Worm (Caenorhabditis elegans) whole organism, midembryonic: Measurements from ENCODE around the gene C33F10.8.
A peak's percentile ranks its signal among the peaks of the same experiment; 100 is the strongest.
"Not testable (repeated sequence)": the region's sequence is repeated elsewhere in the genome, so short reads cannot be mapped to it uniquely, and the experiment has no call there.

ENCODE experiments used
- T22C8.4 ChIP-seq: fragments of 200-800 bp; sonication (Bioruptor generic); IDR thresholded peaks from 2 replicates; pipeline ENCODE4 v1.3.6; 2022; ENCODE audit warnings: missing genetic modification characterization, missing compliant biosample characterization
- cog-1 ChIP-seq: sonication (generic microtip); optimal IDR thresholded peaks from 2 replicates; lab custom pipeline; 2016; ENCODE audit warnings: missing genetic modification characterization, missing compliant biosample characterization
- flt-1 ChIP-seq: fragments of 200-800 bp; sonication (Bioruptor generic); IDR thresholded peaks from 2 replicates; pipeline ENCODE4 v1.3.6; 2022; ENCODE audit warnings: missing genetic modification characterization, missing compliant biosample characterization
- klf-2 ChIP-seq: fragments of 200-800 bp; sonication (Bioruptor generic); conservative IDR thresholded peaks from 2 replicates; pipeline ENCODE4 v1.3.6; 2022; ENCODE audit warnings: missing genetic modification reagents, missing genetic modification characterization, missing compliant biosample characterization
- med-1 ChIP-seq: sonication (generic microtip); optimal IDR thresholded peaks from 2 replicates; lab custom pipeline; 2017; ENCODE audit warnings: missing genetic modification characterization, mild to moderate bottlenecking, missing compliant biosample characterization, antibody characterized with exemption, missing genetic modification reagents; ENCODE audit not compliant: insufficient read depth
- ref-1 ChIP-seq: fragments of 200-800 bp; sonication (Bioruptor generic); conservative IDR thresholded peaks from 2 replicates; pipeline ENCODE4 v1.3.6; 2022; ENCODE audit warnings: missing genetic modification reagents, missing genetic modification characterization, missing compliant biosample characterization
- tab-1 ChIP-seq: fragments of 200-800 bp; sonication (Bioruptor generic); IDR thresholded peaks from 2 replicates; pipeline ENCODE4 v1.3.6; 2022; ENCODE audit warnings: missing genetic modification characterization, missing compliant biosample characterization
- ztf-23 ChIP-seq: fragments of 200-800 bp; sonication (Bioruptor generic); IDR thresholded peaks from 2 replicates; pipeline ENCODE4 v1.3.6; 2022; ENCODE audit warnings: missing genetic modification reagents, missing genetic modification characterization, missing compliant biosample characterization
- ztf-29 ChIP-seq: fragments of 200-800 bp; sonication (Bioruptor generic); IDR thresholded peaks from 2 replicates; pipeline ENCODE4 v1.3.6; 2022; ENCODE audit warnings: missing genetic modification reagents, missing genetic modification characterization, missing compliant biosample characterization

The C33F10.8 gene

DNA sequence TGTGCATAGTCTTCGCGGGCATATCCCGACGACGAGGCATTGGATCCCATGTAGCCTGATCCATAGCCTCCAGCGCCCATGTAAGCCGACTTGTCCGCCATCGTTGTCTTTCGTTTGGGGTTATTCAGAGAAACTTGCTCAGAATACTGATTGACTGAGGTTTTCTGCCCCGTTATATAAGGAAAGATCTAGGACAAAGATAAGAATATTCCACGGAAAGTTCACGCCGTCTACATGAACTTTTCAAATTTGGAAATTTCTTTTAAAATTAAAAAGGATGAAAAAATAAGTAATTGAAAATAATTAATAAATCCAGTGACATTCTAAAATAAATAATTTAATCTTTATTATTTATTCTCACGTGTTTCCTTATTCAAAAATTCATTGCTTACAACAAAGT, 35.2 kb upstream of the C33F10.8 start, which contains the start of the genes nspd-5 and F11G11.4:
Gene nspd-5 (minus strand): TSS at position 101 of the 400 bp plus-strand sequence.
Gene F11G11.4 (plus strand): TSS at position 335 of the 400 bp plus-strand sequence.
- TF ChIP-seq flt-1, ztf-23, ref-1 (GFP tag; lab: Robert Waterston, UW): not testable (repeated sequence)

ce11 chrII:4858906-4859411, 33.9 kb upstream of the C33F10.8 start:
- TF ChIP-seq klf-2 (GFP tag; lab: Robert Waterston, UW) (no peak), cog-1 (tag; lab: Kevin White, UChicago) (no peak), ztf-23 (GFP tag; lab: Robert Waterston, UW) (no peak), T22C8.4 (GFP tag; lab: Robert Waterston, UW) (no peak), ref-1 (GFP tag; lab: Robert Waterston, UW) (no peak), ztf-29 (GFP tag; lab: Robert Waterston, UW) (no peak), med-1 (GFP tag; lab: Kevin White, UChicago) (no peak), tab-1 (GFP tag; lab: Robert Waterston, UW) (no peak), flt-1 (GFP tag; lab: Robert Waterston, UW) (no peak)

- TF ChIP-seq T22C8.4 (GFP tag; lab: Robert Waterston, UW): no peak
- no peak for TF ChIP-seq ztf-29 (GFP tag; lab: Robert Waterston, UW)
- TF ChIP-seq med-1 (GFP tag; lab: Kevin White, UChicago): no peak
- no peak for TF ChIP-seq klf-2 (GFP tag; lab: Robert Waterston, UW)
- TF ChIP-seq ztf-23 (GFP tag; lab: Robert Waterston, UW): no peak
- no peak for TF ChIP-seq tab-1 (GFP tag; lab: Robert Waterston, UW)
- no peak for TF ChIP-seq ref-1 (GFP tag; lab: Robert Waterston, UW)
- no peak for TF ChIP-seq cog-1 (tag; lab: Kevin White, UChicago)
- TF ChIP-seq flt-1 (GFP tag; lab: Robert Waterston, UW): no peak
Observed at ce11 chrII:4857873-4858364, 32.9 kb upstream of the C33F10.8 start, which contains the start of gene F11G11.5. Gene F11G11.5 (plus strand): TSS chrII:4857923.

DNA sequence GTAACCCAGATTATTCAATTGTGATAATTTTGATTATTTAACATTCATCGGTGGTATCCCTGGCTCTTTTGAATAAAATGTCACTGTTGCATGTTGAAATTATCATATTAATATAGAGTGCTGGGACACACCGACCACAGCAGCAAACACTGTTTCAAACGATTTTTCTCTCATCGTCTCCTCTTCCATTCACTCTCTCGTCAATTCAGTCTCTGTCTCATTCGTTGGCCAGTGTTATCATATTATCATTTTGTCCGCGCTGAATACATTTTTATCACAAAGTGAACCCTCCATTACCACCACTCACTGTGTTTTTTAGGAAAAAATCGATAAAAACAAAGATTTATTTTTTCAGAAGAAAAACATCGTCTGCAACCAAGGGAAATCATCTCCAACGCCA, 32.1 kb upstream of the C33F10.8 start:
- TF ChIP-seq flt-1 (GFP tag; lab: Robert Waterston, UW) (no peak), T22C8.4 (GFP tag; lab: Robert Waterston, UW) (0 out of 2 replicates have a peak, but pooled peaks have one; percentile 13), med-1 (GFP tag; lab: Kevin White, UChicago) (no peak), cog-1 (tag; lab: Kevin White, UChicago) (no peak), ref-1 (GFP tag; lab: Robert Waterston, UW) (no peak), klf-2 (GFP tag; lab: Robert Waterston, UW) (no peak), ztf-23 (GFP tag; lab: Robert Waterston, UW) (0 out of 2 replicates have a peak, but pooled peaks have one; percentile 24), ztf-29 (GFP tag; lab: Robert Waterston, UW) (no peak), tab-1 (GFP tag; lab: Robert Waterston, UW) (no peak)

- TF ChIP-seq cog-1 (tag; lab: Kevin White, UChicago) (no peak), flt-1 (GFP tag; lab: Robert Waterston, UW) (no peak)
Observed at ce11 chrII:4856113-4856512, 31.1 kb upstream of the C33F10.8 start.

DNA sequence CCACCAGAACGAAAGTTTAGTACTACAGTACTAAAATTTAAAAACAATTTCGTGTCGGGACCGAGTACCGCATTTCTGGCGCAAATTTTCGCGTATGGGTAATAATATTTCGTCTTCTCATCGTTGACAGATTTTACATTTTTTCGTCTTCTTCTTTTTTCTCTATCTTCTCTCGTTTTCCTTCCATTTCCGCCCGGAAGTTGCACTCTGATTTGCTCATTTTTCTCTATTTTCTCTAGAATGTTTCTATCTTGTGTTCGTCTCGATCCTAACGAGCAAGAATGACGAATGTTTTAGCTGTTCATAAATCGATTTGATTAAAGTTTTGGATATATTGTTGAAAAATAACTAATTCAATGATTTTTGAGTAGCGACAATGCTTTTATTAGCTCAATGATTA, 30.5 kb upstream of the C33F10.8 start:
- TF ChIP-seq klf-2 (GFP tag; lab: Robert Waterston, UW) (no peak), ztf-23 (GFP tag; lab: Robert Waterston, UW) (no peak), T22C8.4 (GFP tag; lab: Robert Waterston, UW) (no peak), med-1 (GFP tag; lab: Kevin White, UChicago) (no peak), cog-1 (tag; lab: Kevin White, UChicago) (no peak), tab-1 (GFP tag; lab: Robert Waterston, UW) (no peak), ztf-29 (GFP tag; lab: Robert Waterston, UW) (no peak), flt-1 (GFP tag; lab: Robert Waterston, UW) (no peak), ref-1 (GFP tag; lab: Robert Waterston, UW) (no peak)

- TF ChIP-seq ztf-29 (GFP tag; lab: Robert Waterston, UW) (no peak), klf-2 (GFP tag; lab: Robert Waterston, UW) (no peak), med-1 (GFP tag; lab: Kevin White, UChicago) (no peak), flt-1 (GFP tag; lab: Robert Waterston, UW) (no peak), ref-1 (GFP tag; lab: Robert Waterston, UW) (no peak), cog-1 (tag; lab: Kevin White, UChicago) (no peak), ztf-23 (GFP tag; lab: Robert Waterston, UW) (no peak), tab-1 (GFP tag; lab: Robert Waterston, UW) (no peak), T22C8.4 (GFP tag; lab: Robert Waterston, UW) (no peak)
Observed at ce11 chrII:4854761-4855160, 29.7 kb upstream of the C33F10.8 start.

DNA sequence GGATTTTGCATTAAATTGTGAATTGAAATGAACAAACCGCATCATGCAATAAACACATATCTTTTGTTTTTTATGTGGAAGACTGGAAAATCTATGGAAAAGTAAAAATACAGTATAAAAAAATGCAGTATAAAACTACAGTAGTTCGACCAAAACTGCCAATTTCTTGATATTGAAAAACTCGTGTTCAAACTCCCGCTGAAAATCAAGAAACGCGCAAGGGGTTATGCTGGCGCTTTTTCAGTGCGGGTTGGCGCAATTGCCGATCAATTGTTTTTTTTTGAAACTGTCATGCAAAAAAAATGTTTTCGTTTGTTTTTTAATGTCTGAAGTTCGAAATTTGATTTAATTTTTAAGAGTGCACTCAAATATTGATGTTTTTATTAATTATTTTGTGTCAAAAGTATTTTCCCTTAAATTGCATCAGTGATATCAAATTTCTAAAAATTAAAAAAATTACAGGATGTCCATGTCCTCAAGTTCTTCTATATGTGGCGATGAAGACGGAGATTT, 26.6 kb upstream of the C33F10.8 start, which contains the start of gene dnj-9:
Gene dnj-9 (plus strand): TSS at position 463 of the 513 bp plus-strand sequence.
- TF ChIP-seq ztf-29 (GFP tag; lab: Robert Waterston, UW) (no peak), tab-1 (GFP tag; lab: Robert Waterston, UW) (peak; percentile 22; the same call in 1 of the 2 replicates), klf-2 (GFP tag; lab: Robert Waterston, UW) (no peak; the same call in 1 of the 2 replicates), med-1 (GFP tag; lab: Kevin White, UChicago) (peak; percentile 59), cog-1 (tag; lab: Kevin White, UChicago) (peak; percentile 54), T22C8.4 (GFP tag; lab: Robert Waterston, UW) (peak; percentile 53; the same call in 1 of the 2 replicates), ref-1 (GFP tag; lab: Robert Waterston, UW) (no peak), flt-1 (GFP tag; lab: Robert Waterston, UW) (peak; percentile 65; the same call in 1 of the 2 replicates), ztf-23 (GFP tag; lab: Robert Waterston, UW) (peak; percentile 79)
